Fruit fly (Drosophila melanogaster) whole organism: ENCODE measurements around the gene Setd3.

Experiments
- EcR ChIP-seq, 2 experiments: fragments of >200 bp; optimal IDR thresholded peaks; 2 replicates each; lab custom pipeline; 2017; ENCODE audit warnings: missing biosample characterization in 2 of 2, missing genetic modification characterization in 2 of 2, missing genetic modification reagents in 2 of 2
- psq ChIP-seq: fragments of >200 bp; optimal IDR thresholded peaks from 2 replicates; lab custom pipeline; 2017

dm6 chrX:6912269-6912668 is 56.3 kb downstream of the Setd3 start:
- TF ChIP-seq EcR (GFP tag; optimal IDR thresholded peaks at IDR 0.05; lab: Kevin White, UChicago) (no peak), psq (lab: Kevin White, UChicago) (no peak)
